Worm (Caenorhabditis elegans): Measurements from ENCODE around the gene srz-83.

ce11 chrIV:3517582-3517981 is 13.3 kb downstream of the srz-83 start:
- no peak for TF ChIP-seq lin-11 (tag; optimal IDR thresholded peaks at IDR 0.05)
- no peak for TF ChIP-seq ceh-6 (GFP tag; optimal IDR thresholded peaks at IDR 0.05)
- TF ChIP-seq pqm-1 (tag; optimal IDR thresholded peaks at IDR 0.05), result no peak
- TF ChIP-seq tbx-2 (tag; optimal IDR thresholded peaks at IDR 0.05), result no peak
- TF ChIP-seq dmd-4 (tag; optimal IDR thresholded peaks at IDR 0.05; ENCODE audit: borderline replicate concordance), result no peak
- no peak for TF ChIP-seq dve-1 (tag; optimal IDR thresholded peaks at IDR 0.05)
- no peak for TF ChIP-seq C38D4.7 (GFP tag; optimal IDR thresholded peaks at IDR 0.05)
- no peak for TF ChIP-seq rnt-1 (tag; optimal IDR thresholded peaks at IDR 0.05)
